Worm (Caenorhabditis elegans) whole organism, L3 larva: ENCODE data around the gene Y105C5B.5.

ENCODE experiments used
- R02D3.7 ChIP-seq: fragments of 150-350 bp; optimal IDR thresholded peaks from 2 replicates; lab custom pipeline; 2014; ENCODE audit warnings: missing biosample characterization, missing genetic modification characterization
- ama-1 ChIP-seq: fragments of 150-350 bp; optimal IDR thresholded peaks from 2 replicates; lab custom pipeline; 2018
- elt-3 ChIP-seq, 3 experiments: fragments of 150-350 bp in 1 of 3; sonication (generic microtip) in 2 of 3; optimal IDR thresholded peaks; 2 replicates in 2 of 3; 4 replicates in 1 of 3; lab custom pipeline; 2014 to 2017; ENCODE audit warnings: missing biosample characterization in 3 of 3, missing genetic modification characterization in 3 of 3
- nhr-11 ChIP-seq: fragments of 150-350 bp; optimal IDR thresholded peaks from 2 replicates; lab custom pipeline; 2014; ENCODE audit warnings: missing biosample characterization, missing genetic modification characterization

DNA sequence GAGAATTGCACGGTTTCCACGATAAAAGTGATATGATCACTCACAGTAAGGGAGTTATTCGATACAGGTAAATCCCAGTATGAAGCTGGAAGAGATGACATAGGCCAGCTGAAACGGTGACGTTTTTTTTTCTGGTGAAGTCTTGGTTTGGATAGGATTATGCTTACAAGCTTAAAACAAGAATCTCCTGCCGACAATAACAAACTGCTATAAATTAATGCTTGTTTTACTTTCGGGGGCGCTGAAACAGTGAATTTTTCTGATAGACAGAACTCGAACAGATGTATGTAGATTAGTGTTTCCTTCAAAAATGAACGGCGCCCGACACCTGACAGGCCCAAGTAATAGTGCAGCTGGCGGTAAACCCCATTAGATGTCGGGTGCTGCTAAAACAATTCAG is 32.8 kb upstream of the Y105C5B.5 start, which contains the start of gene srv-16:
- TF ChIP-seq elt-3 (tag; optimal IDR thresholded peaks at IDR 0.05; lab: Kevin White, UChicago) (no peak), nhr-11 (no peak), R02D3.7 (tag; lab: Kevin White, UChicago) (no peak), ama-1 (lab: Kevin White, UChicago) (no peak)
